Fruit fly (Drosophila melanogaster): ENCODE measurements around the gene Rim.

The Rim gene

dm6 chr3R:17941086-17941485 lies 24.7 kb upstream of the Rim start (continued):
- TF ChIP-seq CG9932 (GFP tag; IDR thresholded peaks at IDR 0.05) (no peak), Awh (GFP tag; IDR thresholded peaks at IDR 0.05) (peak; percentile 70; the same call in 1 of the 2 replicates), Hr39 (optimal IDR thresholded peaks at IDR 0.05) (no peak), gce (GFP tag; IDR thresholded peaks at IDR 0.05) (0 out of 3 replicates have a peak, but pooled peaks have one; percentile 7), hkb (optimal IDR thresholded peaks at IDR 0.05) (no peak), hkb (GFP tag; IDR thresholded peaks at IDR 0.05) (peak; percentile 69), Abd-B (GFP tag; optimal IDR thresholded peaks at IDR 0.05) (peak; percentile 56), p53 (GFP tag; optimal IDR thresholded peaks at IDR 0.05) (no peak), dan (GFP tag; IDR thresholded peaks at IDR 0.05) (peak; percentile 53), sim (GFP tag; IDR thresholded peaks at IDR 0.05) (peak; percentile 74), Hand (GFP tag; optimal IDR thresholded peaks at IDR 0.05) (no peak), fd102C (GFP tag; optimal IDR thresholded peaks at IDR 0.05) (peak; percentile 95), hth (optimal IDR thresholded peaks at IDR 0.05) (no peak), Elba2 (GFP tag; optimal IDR thresholded peaks at IDR 0.05) (peak; percentile 83), trem (tag; optimal IDR thresholded peaks at IDR 0.05) (peak; percentile 47), CG33557 (GFP tag; optimal IDR thresholded peaks at IDR 0.05) (peak; percentile 90), CG9437 (GFP tag; optimal IDR thresholded peaks at IDR 0.05) (peak; percentile 34), CG2875 (GFP tag; optimal IDR thresholded peaks at IDR 0.05) (peak; percentile 58), CG12659 (GFP tag; optimal IDR thresholded peaks at IDR 0.05) (peak; percentile 5), disco-r (GFP tag; optimal IDR thresholded peaks at IDR 0.05) (no peak), CG11247 (GFP tag; IDR thresholded peaks at IDR 0.05) (no peak), sc (optimal IDR thresholded peaks at IDR 0.05) (no peak), sc (GFP tag; optimal IDR thresholded peaks at IDR 0.05) (peak; percentile 85), ssp (GFP tag; IDR thresholded peaks at IDR 0.05) (peak; percentile 18; the same call in 1 of the 2 replicates), CG17361 (GFP tag; IDR thresholded peaks at IDR 0.05) (peak; percentile 85), CG17385 (GFP tag; optimal IDR thresholded peaks at IDR 0.05) (peak; percentile 65), CG5953 (GFP tag; IDR thresholded peaks at IDR 0.05) (peak; percentile 19; the same call in 1 of the 2 replicates), CG4424 (GFP tag; optimal IDR thresholded peaks at IDR 0.05) (peak; percentile 78), tgo (GFP tag; IDR thresholded peaks at IDR 0.05) (peak; percentile 55; the same call in 2 of the 3 replicates), pum (GFP tag; optimal IDR thresholded peaks at IDR 0.05) (peak; percentile 22), pzg (GFP tag; optimal IDR thresholded peaks at IDR 0.05) (no peak), CG14441 (GFP tag; IDR thresholded peaks at IDR 0.05) (0 out of 2 replicates have a peak, but pooled peaks have one; percentile 33), CG6683 (GFP tag; optimal IDR thresholded peaks at IDR 0.05) (no peak), Mad (GFP tag; optimal IDR thresholded peaks at IDR 0.05) (peak; percentile 47), toy (GFP tag; IDR thresholded peaks at IDR 0.05) (no peak), BtbVII (GFP tag; optimal IDR thresholded peaks at IDR 0.05) (no peak), Bdp1 (GFP tag; optimal IDR thresholded peaks at IDR 0.05) (peak; percentile 16), CG14860 (GFP tag; IDR thresholded peaks at IDR 0.05; ENCODE audit: partially characterized antibody) (no peak), Kr (GFP tag; optimal IDR thresholded peaks at IDR 0.05) (peak; percentile 56), lilli (GFP tag; optimal IDR thresholded peaks at IDR 0.05) (peak; percentile 42), Hr78 (GFP tag; optimal IDR thresholded peaks at IDR 0.05) (no peak), CG3995 (GFP tag; optimal IDR thresholded peaks at IDR 0.05) (no peak), Med (GFP tag) (peak; percentile 75), CG10654 (GFP tag; optimal IDR thresholded peaks at IDR 0.05) (peak; percentile 59), CG1529 (GFP tag; optimal IDR thresholded peaks at IDR 0.05) (peak; percentile 63), CG8281 (tag; optimal IDR thresholded peaks at IDR 0.05) (peak; percentile 22), Dbx (GFP tag; IDR thresholded peaks at IDR 0.05) (no peak), CG7271 (tag; optimal IDR thresholded peaks at IDR 0.05) (peak; percentile 79), CG2120 (GFP tag; optimal IDR thresholded peaks at IDR 0.05) (no peak), Xbp1 (GFP tag; optimal IDR thresholded peaks at IDR 0.05) (peak; percentile 58), usp (GFP tag; optimal IDR thresholded peaks at IDR 0.05) (no peak), bbx (GFP tag; IDR thresholded peaks at IDR 0.05; ENCODE audit: partially characterized antibody) (no peak), aop (GFP tag; IDR thresholded peaks at IDR 0.05) (no peak)
